Worm (Caenorhabditis elegans) whole organism, L4/young adult: ENCODE measurements around the gene K08C7.4.
"Not testable (repeated sequence)": the region's sequence is repeated elsewhere in the genome, so short reads cannot be mapped to it uniquely, and the experiment has no call there.

Experiments
- W03F9.2 ChIP-seq: fragments of 150-350 bp; optimal IDR thresholded peaks from 2 replicates; lab custom pipeline; 2014; ENCODE audit warnings: missing biosample characterization, missing genetic modification characterization
- dao-5 ChIP-seq: sonication (generic microtip); optimal IDR thresholded peaks from 2 replicates; lab custom pipeline; 2016; ENCODE audit warnings: missing genotype, missing genetic modification characterization, moderate library complexity, missing compliant biosample characterization
- him-1 ChIP-seq: sonication (generic microtip); optimal IDR thresholded peaks from 2 replicates; lab custom pipeline; 2016; ENCODE audit warnings: missing genotype, missing genetic modification reagents, missing genetic modification characterization, missing compliant biosample characterization

K08C7.4 gene

DNA sequence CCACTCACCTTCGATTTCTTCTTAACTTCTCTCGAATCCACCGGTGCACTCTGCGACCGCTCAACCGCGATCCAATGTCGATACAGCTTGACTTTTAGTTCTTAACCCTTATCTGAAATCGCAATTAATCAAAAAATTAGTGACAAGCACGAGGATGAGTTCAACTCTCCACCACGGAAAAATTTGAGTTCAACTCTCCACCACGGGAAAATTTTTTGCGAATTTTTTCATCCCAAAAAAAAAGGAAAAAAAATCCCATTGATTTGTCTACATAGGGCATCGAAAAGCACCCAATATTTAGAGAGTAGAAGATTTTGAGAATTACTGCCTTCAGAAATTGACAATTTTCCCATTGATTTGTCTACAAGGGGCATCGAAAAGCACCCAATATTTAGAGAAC lies 26.2 kb downstream of the K08C7.4 start, which contains the start of gene glb-19:
glb-19 (minus strand) TSS at position 101 of the 400 bp plus-strand sequence.
- not testable (repeated sequence) for TF ChIP-seq W03F9.2, dao-5, him-1

DNA sequence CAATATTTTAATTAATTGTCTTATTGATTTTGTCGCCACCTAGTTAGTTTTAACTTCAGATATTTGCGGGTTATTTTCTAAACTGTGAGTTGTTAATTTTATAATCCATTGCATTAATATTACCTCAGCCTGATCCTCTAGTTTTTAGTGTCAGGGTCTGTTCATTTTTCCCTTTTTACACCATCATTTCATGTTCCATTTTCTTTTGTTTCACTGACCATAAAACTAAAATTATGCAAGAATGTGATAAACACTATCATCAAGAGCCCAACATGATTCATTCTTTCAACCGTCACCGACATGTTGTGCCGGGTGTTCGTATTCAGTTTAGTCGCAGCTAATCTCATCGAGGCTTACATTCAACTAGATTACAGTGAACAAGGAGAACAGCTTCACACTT lies 41.3 kb downstream of the K08C7.4 start, which contains the start of gene F56C4.2:
F56C4.2 (plus strand) TSS at position 301 of the 400 bp plus-strand sequence.
- TF ChIP-seq W03F9.2 = no peak
- no peak for TF ChIP-seq him-1
- TF ChIP-seq dao-5 = no peak

DNA sequence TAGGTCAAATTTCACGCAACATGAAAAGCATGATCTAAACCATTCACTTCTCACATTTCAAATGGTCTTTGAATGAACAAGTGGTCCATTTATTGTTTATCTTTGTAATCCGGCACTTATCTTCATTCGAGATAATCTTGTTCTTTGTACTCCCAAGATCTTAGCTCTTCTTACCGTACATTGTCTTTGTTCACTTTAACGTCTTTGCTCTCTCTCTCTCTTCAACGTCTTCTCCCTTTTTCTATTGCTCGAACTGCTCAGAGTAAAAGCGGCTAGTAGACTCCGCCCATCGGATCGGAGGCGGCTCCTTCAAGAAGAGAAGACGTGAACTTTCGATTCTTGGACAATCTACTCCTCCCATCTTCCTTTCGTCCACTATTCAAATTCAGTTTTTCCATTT lies 43.6 kb downstream of the K08C7.4 start, which contains the start of gene F56C4.1:
F56C4.1 (plus strand) TSS at position 301 of the 400 bp plus-strand sequence.
- TF ChIP-seq him-1 (no peak), dao-5 (no peak), W03F9.2 (no peak)

DNA sequence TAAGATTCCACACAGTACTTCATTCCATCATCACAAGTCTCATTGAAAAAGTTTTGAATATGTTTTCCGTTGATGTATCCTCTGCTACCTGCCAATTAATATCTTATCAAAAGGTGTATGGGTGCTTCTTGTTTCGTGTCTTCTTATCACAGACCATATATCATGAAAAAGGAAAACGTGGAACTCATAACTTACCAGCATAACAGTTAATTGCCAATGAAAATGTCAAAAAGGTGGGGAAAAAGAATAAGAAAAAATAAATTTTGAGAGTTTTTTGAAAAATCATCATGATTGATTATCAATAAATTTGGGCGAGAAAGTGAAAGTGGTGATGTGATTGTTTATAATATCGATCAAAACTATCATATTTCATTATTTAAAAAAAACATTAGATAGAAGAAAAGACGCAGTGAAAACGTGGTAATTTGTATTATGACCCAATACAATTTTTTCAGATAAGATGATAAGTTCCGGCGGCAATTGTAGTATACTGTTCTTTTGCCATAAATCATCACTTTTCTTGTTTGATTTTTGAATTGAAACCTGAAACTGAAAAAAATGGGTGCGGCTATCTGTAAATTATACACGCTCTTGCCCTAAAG lies 49.2 kb downstream of the K08C7.4 start, which contains the start of gene F56C4.4:
F56C4.4 (minus strand) TSS at position 315 of the 602 bp plus-strand sequence.
- TF ChIP-seq W03F9.2 (no peak), him-1 (no peak), dao-5 (no peak)
